Worm (Caenorhabditis elegans) whole organism, young adult: ENCODE results near the gene cdc-48.2.

ENCODE experiments used
- B0019.2 ChIP-seq: fragments of 200-800 bp; sonication (Bioruptor generic); conservative IDR thresholded peaks from 2 replicates; pipeline ENCODE4 v1.3.6; 2022; ENCODE audit warnings: missing genetic modification reagents, missing genetic modification characterization, missing compliant biosample characterization
- C06A6.2 ChIP-seq: fragments of 200-800 bp; sonication (Bioruptor generic); conservative IDR thresholded peaks from 2 replicates; pipeline ENCODE4 v1.3.6; 2022; ENCODE audit warnings: missing genetic modification characterization, missing compliant biosample characterization
- F52B5.7 ChIP-seq: sonication (generic microtip); optimal IDR thresholded peaks from 2 replicates; lab custom pipeline; 2016; ENCODE audit warnings: mild to moderate bottlenecking, missing genetic modification characterization, missing compliant biosample characterization
- F55B11.4 ChIP-seq: sonication (generic microtip); optimal IDR thresholded peaks from 2 replicates; lab custom pipeline; 2016; ENCODE audit warnings: missing compliant biosample characterization, missing genetic modification characterization, borderline replicate concordance; ENCODE audit not compliant: insufficient read depth
- F57C9.4 ChIP-seq: sonication (generic microtip); optimal IDR thresholded peaks from 2 replicates; lab custom pipeline; 2017; ENCODE audit warnings: mild to moderate bottlenecking, missing genetic modification characterization, missing compliant biosample characterization
- K12H6.12 ChIP-seq: fragments of 200-800 bp; sonication (Bioruptor generic); optimal IDR thresholded peaks from 2 replicates; lab custom pipeline; 2018; ENCODE audit warnings: mild to moderate bottlenecking, missing genetic modification characterization, missing compliant biosample characterization
- Y53F4B.3 ChIP-seq: fragments of 200-800 bp; sonication (Bioruptor generic); IDR thresholded peaks from 2 replicates; pipeline ENCODE4 v1.3.6; 2022; ENCODE audit warnings: missing genetic modification reagents, missing genetic modification characterization, missing compliant biosample characterization
- Y56A3A.18 ChIP-seq: fragments of 200-800 bp; sonication (Bioruptor generic); IDR thresholded peaks from 2 replicates; pipeline ENCODE4 v1.3.6; 2022; ENCODE audit warnings: missing genetic modification reagents, missing genetic modification characterization, missing compliant biosample characterization
- Y95B8A.8 ChIP-seq: fragments of 200-800 bp; sonication (Bioruptor generic); IDR thresholded peaks from 2 replicates; pipeline ENCODE4 v1.3.6; 2022; ENCODE audit warnings: missing genetic modification reagents, missing genetic modification characterization, missing compliant biosample characterization
- akir-1 ChIP-seq: fragments of 200-800 bp; sonication (Bioruptor generic); optimal IDR thresholded peaks from 2 replicates; lab custom pipeline; 2018; ENCODE audit warnings: mild to moderate bottlenecking, missing genetic modification characterization, moderate library complexity, missing compliant biosample characterization
- ama-1 ChIP-seq, 3 experiments: fragments of 150-350 bp in 1 of 3; sonication (generic microtip) in 2 of 3; optimal IDR thresholded peaks; 2 replicates each; lab custom pipeline; 2014 to 2018; ENCODE audit warnings: missing biosample characterization in 2 of 3, missing genetic modification characterization in 2 of 3, missing genetic modification reagents in 2 of 3
- attf-3 ChIP-seq: fragments of 200-800 bp; sonication (Bioruptor generic); conservative IDR thresholded peaks from 2 replicates; pipeline ENCODE4 v1.3.6; 2022; ENCODE audit warnings: missing genetic modification reagents, missing genetic modification characterization, missing compliant biosample characterization
- attf-5 ChIP-seq: fragments of 200-800 bp; sonication (Bioruptor generic); optimal IDR thresholded peaks from 2 replicates; lab custom pipeline; 2018; ENCODE audit warnings: mild to moderate bottlenecking, missing genetic modification characterization, missing compliant biosample characterization
- ccch-3 ChIP-seq: fragments of 200-800 bp; sonication (Bioruptor generic); optimal IDR thresholded peaks from 2 replicates; lab custom pipeline; 2018; ENCODE audit warnings: mild to moderate bottlenecking, missing genetic modification characterization, missing compliant biosample characterization
- ceh-27 ChIP-seq: fragments of 200-800 bp; sonication (Bioruptor generic); optimal IDR thresholded peaks from 2 replicates; lab custom pipeline; 2018; ENCODE audit warnings: mild to moderate bottlenecking, missing genetic modification characterization, moderate library complexity, missing compliant biosample characterization
- ceh-58 ChIP-seq: fragments of 200-800 bp; sonication (Bioruptor generic); IDR thresholded peaks from 2 replicates; pipeline ENCODE4 v1.3.6; 2022; ENCODE audit warnings: missing genetic modification characterization, missing compliant biosample characterization
- ceh-91 ChIP-seq: fragments of 200-800 bp; sonication (Bioruptor generic); IDR thresholded peaks from 2 replicates; pipeline ENCODE4 v1.3.6; 2022; ENCODE audit warnings: missing genetic modification reagents, missing genetic modification characterization, missing compliant biosample characterization
- chd-7 ChIP-seq: sonication (generic microtip); optimal IDR thresholded peaks from 2 replicates; lab custom pipeline; 2016; ENCODE audit warnings: mild to moderate bottlenecking, missing genetic modification characterization, moderate library complexity, missing compliant biosample characterization
- dox-1 ChIP-seq: fragments of 200-800 bp; sonication (Bioruptor generic); IDR thresholded peaks from 2 replicates; pipeline ENCODE4 v1.3.6; 2022; ENCODE audit warnings: missing genetic modification reagents, missing genetic modification characterization, missing compliant biosample characterization
- efl-1 ChIP-seq: fragments of 150-350 bp; optimal IDR thresholded peaks from 2 replicates; lab custom pipeline; 2014; ENCODE audit warnings: missing biosample characterization, missing genetic modification reagents, missing genetic modification characterization
- egrh-3 ChIP-seq: fragments of 200-800 bp; sonication (Bioruptor generic); IDR thresholded peaks from 2 replicates; pipeline ENCODE4 v1.3.6; 2022; ENCODE audit warnings: missing genetic modification reagents, missing genetic modification characterization, missing compliant biosample characterization
- ets-4 ChIP-seq: fragments of 200-800 bp; sonication (Bioruptor generic); optimal IDR thresholded peaks from 2 replicates; lab custom pipeline; 2018; ENCODE audit warnings: mild to moderate bottlenecking, missing genetic modification characterization, missing compliant biosample characterization
- fkh-3 ChIP-seq: sonication (generic microtip); optimal IDR thresholded peaks from 2 replicates; lab custom pipeline; 2016; ENCODE audit warnings: mild to moderate bottlenecking, missing genetic modification characterization, missing compliant biosample characterization
- hlh-26 ChIP-seq: fragments of 200-800 bp; sonication (Bioruptor generic); conservative IDR thresholded peaks from 2 replicates; pipeline ENCODE4 v1.3.6; 2022; ENCODE audit warnings: missing genetic modification reagents, missing genetic modification characterization, missing compliant biosample characterization
- hmg-20 ChIP-seq: fragments of 200-800 bp; sonication (Bioruptor generic); IDR thresholded peaks from 2 replicates; pipeline ENCODE4 v1.3.6; 2022; ENCODE audit warnings: missing genetic modification reagents, missing genetic modification characterization, missing compliant biosample characterization
- hrde-1 ChIP-seq: sonication (generic microtip); optimal IDR thresholded peaks from 2 replicates; lab custom pipeline; 2016; ENCODE audit warnings: missing genetic modification characterization, mild to moderate bottlenecking, missing compliant biosample characterization, moderate library complexity, missing genotype, missing genetic modification reagents, borderline replicate concordance
- mes-4 ChIP-seq: sonication (generic microtip); optimal IDR thresholded peaks from 2 replicates; lab custom pipeline; 2016; ENCODE audit warnings: missing genotype, missing genetic modification characterization, missing compliant biosample characterization
- nfya-1 ChIP-seq: sonication (generic microtip); optimal IDR thresholded peaks from 2 replicates; lab custom pipeline; 2017; ENCODE audit warnings: antibody characterized with exemption, missing compliant biosample characterization, missing genetic modification characterization, borderline replicate concordance; ENCODE audit not compliant: insufficient read depth
- nfyb-1 ChIP-seq: fragments of 200-800 bp; sonication (Bioruptor generic); IDR thresholded peaks from 2 replicates; pipeline ENCODE4 v1.3.6; 2022; ENCODE audit warnings: missing genetic modification reagents, missing genetic modification characterization, missing compliant biosample characterization
- nhr-120 ChIP-seq: fragments of 200-800 bp; sonication (Bioruptor generic); IDR thresholded peaks from 2 replicates; pipeline ENCODE4 v1.3.6; 2022; ENCODE audit warnings: missing genetic modification characterization, missing compliant biosample characterization
- nhr-27 ChIP-seq: fragments of 200-800 bp; sonication (Bioruptor generic); optimal IDR thresholded peaks from 2 replicates; lab custom pipeline; 2018; ENCODE audit warnings: mild to moderate bottlenecking, missing genetic modification characterization, moderate library complexity, missing compliant biosample characterization
- nhr-80 ChIP-seq: sonication (generic microtip); optimal IDR thresholded peaks from 2 replicates; lab custom pipeline; 2016; ENCODE audit warnings: missing genetic modification characterization, missing compliant biosample characterization
- pha-4 ChIP-seq: fragments of 150-350 bp; sonication (generic microtip); optimal IDR thresholded peaks from 2 replicates; lab custom pipeline; 2014; ENCODE audit warnings: missing biosample characterization, missing genetic modification reagents, missing genetic modification characterization
- rcor-1 ChIP-seq: fragments of 200-800 bp; sonication (Bioruptor generic); IDR thresholded peaks from 2 replicates; pipeline ENCODE4 v1.3.6; 2022; ENCODE audit warnings: missing genetic modification reagents, missing genetic modification characterization, missing compliant biosample characterization
- rec-8 ChIP-seq, 2 experiments: sonication (generic microtip); optimal IDR thresholded peaks; 2 replicates each; lab custom pipeline; 2016; ENCODE audit warnings: mild to moderate bottlenecking in 2 of 2, missing genetic modification characterization in 2 of 2, missing genetic modification reagents in 2 of 2, missing genotype in 2 of 2, missing biosample characterization in 1 of 2, missing compliant biosample characterization in 1 of 2, moderate library complexity in 1 of 2
- rpc-1 ChIP-seq, 2 experiments: fragments of 150-350 bp in 1 of 2; sonication (generic microtip) in 1 of 2; optimal IDR thresholded peaks; 2 replicates each; lab custom pipeline; 2014 to 2018; ENCODE audit warnings: missing biosample characterization in 1 of 2, missing genetic modification characterization in 1 of 2, missing genetic modification reagents in 1 of 2, missing genotype in 1 of 2
- sdz-38 ChIP-seq: sonication (generic microtip); optimal IDR thresholded peaks from 2 replicates; lab custom pipeline; 2016; ENCODE audit warnings: missing genotype, missing genetic modification characterization, missing compliant biosample characterization
- snpc-3.4 ChIP-seq: sonication (generic microtip); optimal IDR thresholded peaks from 2 replicates; lab custom pipeline; 2017; ENCODE audit warnings: missing genetic modification characterization, mild to moderate bottlenecking, missing compliant biosample characterization, antibody characterized with exemption, moderate library complexity, missing genotype, missing genetic modification reagents
- somi-1 ChIP-seq: fragments of 200-800 bp; sonication (Bioruptor generic); optimal IDR thresholded peaks from 2 replicates; lab custom pipeline; 2018; ENCODE audit warnings: mild to moderate bottlenecking, missing genetic modification characterization, missing compliant biosample characterization
- sptf-2 ChIP-seq: fragments of 200-800 bp; sonication (Bioruptor generic); optimal IDR thresholded peaks from 2 replicates; lab custom pipeline; 2018; ENCODE audit warnings: mild to moderate bottlenecking, missing genetic modification characterization, missing compliant biosample characterization
- xnd-1 ChIP-seq: sonication (generic microtip); optimal IDR thresholded peaks from 2 replicates; lab custom pipeline; 2016; ENCODE audit warnings: missing genotype, missing genetic modification reagents, missing genetic modification characterization, missing compliant biosample characterization
- ztf-18 ChIP-seq: sonication (generic microtip); optimal IDR thresholded peaks from 2 replicates; lab custom pipeline; 2016; ENCODE audit warnings: missing genotype, mild to moderate bottlenecking, missing genetic modification characterization, missing compliant biosample characterization
- ztf-22 ChIP-seq: fragments of 200-800 bp; sonication (Bioruptor generic); optimal IDR thresholded peaks from 2 replicates; lab custom pipeline; 2018; ENCODE audit warnings: mild to moderate bottlenecking, missing genetic modification characterization, moderate library complexity, missing compliant biosample characterization
- ztf-25 ChIP-seq: fragments of 200-800 bp; sonication (Bioruptor generic); IDR thresholded peaks from 2 replicates; pipeline ENCODE4 v1.3.6; 2022; ENCODE audit warnings: missing genetic modification reagents, missing genetic modification characterization, missing compliant biosample characterization
- ztf-26 ChIP-seq: sonication (generic microtip); optimal IDR thresholded peaks from 2 replicates; lab custom pipeline; 2017; ENCODE audit warnings: missing genetic modification characterization, missing compliant biosample characterization
- ztf-28 ChIP-seq: fragments of 200-800 bp; sonication (Bioruptor generic); IDR thresholded peaks from 2 replicates; pipeline ENCODE4 v1.3.6; 2022; ENCODE audit warnings: missing genetic modification reagents, missing genetic modification characterization, missing compliant biosample characterization
- ztf-3 ChIP-seq: fragments of 200-800 bp; sonication (Bioruptor generic); optimal IDR thresholded peaks from 2 replicates; lab custom pipeline; 2018; ENCODE audit warnings: mild to moderate bottlenecking, missing genetic modification characterization, missing compliant biosample characterization

The cdc-48.2 gene

DNA sequence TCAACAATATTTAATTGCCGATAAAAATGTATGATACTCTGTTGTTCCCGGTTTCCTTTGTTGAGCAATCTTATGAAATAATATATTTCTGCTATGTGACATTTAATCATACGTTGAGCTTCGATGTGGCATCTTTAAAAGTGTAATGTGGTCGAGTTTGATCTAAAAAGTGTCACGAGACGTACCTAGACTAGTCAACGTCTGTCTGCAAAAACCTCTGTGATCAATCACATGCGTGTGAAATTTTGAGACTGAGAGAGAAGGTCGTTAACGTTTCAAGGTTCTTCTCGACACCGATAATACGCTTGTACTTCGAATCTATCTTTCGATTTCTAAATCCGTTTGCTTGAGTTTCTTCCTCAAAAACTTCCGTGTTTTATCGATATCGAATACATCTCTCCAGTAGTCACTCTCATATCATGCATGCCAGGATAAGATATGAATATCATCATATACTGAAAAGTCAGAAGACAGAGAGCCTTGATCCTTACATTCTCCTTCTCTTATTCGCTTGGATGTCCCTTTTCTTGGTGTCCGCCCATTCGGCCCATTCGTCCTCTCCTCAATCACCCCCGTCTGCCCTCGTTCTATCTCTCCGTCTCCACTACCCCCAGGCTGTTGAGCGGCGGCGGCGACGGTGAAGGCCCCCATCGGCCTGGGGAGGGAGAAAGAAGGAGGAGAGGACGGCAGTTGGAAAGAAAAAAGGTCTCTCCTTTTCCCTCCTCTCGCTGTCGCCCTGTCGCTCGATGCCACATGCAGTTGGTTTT lies 9.8 kb upstream of the cdc-48.2 start (continued):
- TF ChIP-seq rec-8 (tag; optimal IDR thresholded peaks at IDR 0.05; lab: Kevin White, UChicago) (no peak), B0019.2 (no peak), egrh-3 (GFP tag; lab: Robert Waterston, UW) (peak; percentile 90), hrde-1 (tag; lab: Kevin White, UChicago) (no peak), ets-4 (GFP tag; lab: Kevin White, UChicago) (no peak), ama-1 (optimal IDR thresholded peaks at IDR 0.05; lab: Kevin White, UChicago) (no peak), ama-1 (GFP tag; optimal IDR thresholded peaks at IDR 0.05; lab: Kevin White, UChicago) (no peak), xnd-1 (tag; lab: Kevin White, UChicago) (no peak), ztf-28 (GFP tag; lab: Robert Waterston, UW) (no peak), nfyb-1 (GFP tag; lab: Robert Waterston, UW) (no peak), sdz-38 (tag; lab: Kevin White, UChicago) (no peak), ceh-58 (GFP tag; lab: Robert Waterston, UW) (no peak), ztf-3 (GFP tag; lab: Kevin White, UChicago) (no peak), ccch-3 (GFP tag; lab: Kevin White, UChicago) (no peak), Y53F4B.3 (GFP tag; lab: Robert Waterston, UW) (no peak), F57C9.4 (tag; lab: Kevin White, UChicago) (no peak), dox-1 (GFP tag; lab: Robert Waterston, UW) (peak; percentile 65), fkh-3 (tag; lab: Kevin White, UChicago) (no peak), nhr-80 (tag; lab: Kevin White, UChicago) (peak; percentile 37), hmg-20 (no peak), hlh-26 (GFP tag; lab: Robert Waterston, UW) (no peak), snpc-3.4 (tag; lab: Kevin White, UChicago) (no peak), somi-1 (no peak), K12H6.12 (no peak), akir-1 (no peak), nfya-1 (no peak), Y95B8A.8 (no peak), ztf-18 (tag; lab: Kevin White, UChicago) (no peak), F52B5.7 (peak; percentile 72), ztf-26 (tag; lab: Kevin White, UChicago) (no peak), ceh-27 (GFP tag; lab: Kevin White, UChicago) (peak; percentile 25), ztf-25 (GFP tag; lab: Robert Waterston, UW) (no peak), mes-4 (no peak), attf-3 (GFP tag; lab: Robert Waterston, UW) (no peak), rcor-1 (GFP tag; lab: Robert Waterston, UW) (0 out of 2 replicates have a peak, but pooled peaks have one; percentile 12), attf-5 (GFP tag; lab: Kevin White, UChicago) (peak; percentile 36), chd-7 (tag; lab: Kevin White, UChicago) (no peak), C06A6.2 (GFP tag; lab: Robert Waterston, UW) (no peak), Y56A3A.18 (GFP tag; lab: Robert Waterston, UW) (no peak), sptf-2 (GFP tag; lab: Kevin White, UChicago) (no peak), F55B11.4 (tag; lab: Kevin White, UChicago) (no peak), ztf-22 (GFP tag; lab: Kevin White, UChicago) (no peak), nhr-27 (tag; lab: Kevin White, UChicago) (no peak), rpc-1 (optimal IDR thresholded peaks at IDR 0.05; lab: Kevin White, UChicago) (no peak), rpc-1 (tag; optimal IDR thresholded peaks at IDR 0.05; lab: Kevin White, UChicago) (no peak), efl-1 (no peak), nhr-120 (GFP tag; lab: Robert Waterston, UW) (no peak), pha-4 (tag; lab: Kevin White, UChicago) (no peak), ceh-91 (GFP tag; lab: Robert Waterston, UW) (no peak)
